Fruit fly (Drosophila melanogaster): ENCODE data around the gene Jupiter.

- TF ChIP-seq Vsx2 (GFP tag; optimal IDR thresholded peaks at IDR 0.05; ENCODE audit: partially characterized antibody) = no peak
- no peak for TF ChIP-seq fru (GFP tag; optimal IDR thresholded peaks at IDR 0.05)
- TF ChIP-seq ey (GFP tag; optimal IDR thresholded peaks at IDR 0.05) = no peak
- TF ChIP-seq sage (GFP tag; optimal IDR thresholded peaks at IDR 0.05) = no peak
- no peak for TF ChIP-seq rgr (GFP tag; optimal IDR thresholded peaks at IDR 0.05)
- TF ChIP-seq br (GFP tag; optimal IDR thresholded peaks at IDR 0.05) = no peak
Measured at dm6 chr3R:11551071-11551470, 68.6 kb downstream of the Jupiter start.

Data from whole organism, wandering third instar larva.